Fruit fly (Drosophila melanogaster) whole organism, embryonic: ENCODE data around the gene CG33158.

Experiments
- ATbp ChIP-seq: fragments of 200-800 bp; sonication (Bioruptor generic); optimal IDR thresholded peaks from 2 replicates; lab custom pipeline; 2017; ENCODE audit warnings: missing biosample characterization, mild to moderate bottlenecking, missing genetic modification characterization, missing genetic modification reagents
- Awh ChIP-seq: fragments of 200-800 bp; sonication (Bioruptor generic); IDR thresholded peaks from 2 replicates; pipeline ENCODE4, ENCODE4 v1.3.6; 2022; ENCODE audit warnings: missing biosample characterization, missing genetic modification characterization
- Blimp-1 ChIP-seq: fragments of 200-800 bp; sonication (Bioruptor generic); optimal IDR thresholded peaks from 3 replicates; lab custom pipeline; 2018; ENCODE audit warnings: missing biosample characterization, missing genetic modification characterization, mild to moderate bottlenecking, moderate library complexity, missing genetic modification reagents
- CG10209 ChIP-seq: fragments of 200-800 bp; sonication (Bioruptor generic); optimal IDR thresholded peaks from 3 replicates; lab custom pipeline; 2017; ENCODE audit warnings: missing biosample characterization, mild to moderate bottlenecking, missing genetic modification characterization, missing genetic modification reagents
- CG10267 ChIP-seq: fragments of 200-800 bp; sonication (Bioruptor generic); optimal IDR thresholded peaks from 2 replicates; lab custom pipeline; 2018; ENCODE audit warnings: missing biosample characterization, mild to moderate bottlenecking, missing genetic modification characterization, moderate library complexity
- CG10274 ChIP-seq: fragments of 200-800 bp; sonication (Bioruptor generic); optimal IDR thresholded peaks from 3 replicates; lab custom pipeline; 2017; ENCODE audit warnings: missing biosample characterization, mild to moderate bottlenecking, missing genetic modification characterization
- CG10543 ChIP-seq: fragments of 200-800 bp; sonication (Bioruptor generic); optimal IDR thresholded peaks from 3 replicates; lab custom pipeline; 2017; ENCODE audit warnings: missing biosample characterization, mild to moderate bottlenecking, missing genetic modification characterization, moderate library complexity
- CG10979 ChIP-seq: fragments of 200-800 bp; sonication (Bioruptor generic); optimal IDR thresholded peaks from 2 replicates; lab custom pipeline; 2018; ENCODE audit warnings: missing biosample characterization, mild to moderate bottlenecking, missing genetic modification characterization, moderate library complexity
- CG11504 ChIP-seq: fragments of 200-800 bp; sonication (Bioruptor generic); optimal IDR thresholded peaks from 3 replicates; lab custom pipeline; 2019; ENCODE audit warnings: missing biosample characterization, mild to moderate bottlenecking, missing genetic modification characterization, moderate library complexity
- CG12391 ChIP-seq: fragments of 200-800 bp; sonication (Bioruptor generic); optimal IDR thresholded peaks from 3 replicates; lab custom pipeline; 2018; ENCODE audit warnings: missing biosample characterization, mild to moderate bottlenecking, missing genetic modification characterization, moderate library complexity
- CG12744 ChIP-seq: fragments of 200-800 bp; sonication (Bioruptor generic); optimal IDR thresholded peaks from 2 replicates; lab custom pipeline; 2016; ENCODE audit warnings: missing biosample characterization, missing genetic modification characterization
- CG14710 ChIP-seq: fragments of 200-800 bp; sonication (Bioruptor generic); optimal IDR thresholded peaks from 3 replicates; lab custom pipeline; 2019; ENCODE audit warnings: missing biosample characterization, mild to moderate bottlenecking, missing genetic modification characterization, moderate library complexity
- CG15269 ChIP-seq: fragments of 200-800 bp; sonication (Bioruptor generic); optimal IDR thresholded peaks from 2 replicates; lab custom pipeline; 2018; ENCODE audit warnings: missing biosample characterization, mild to moderate bottlenecking, missing genetic modification characterization, moderate library complexity
- CG1603 ChIP-seq: fragments of 200-800 bp; sonication (Bioruptor generic); optimal IDR thresholded peaks from 2 replicates; lab custom pipeline; 2019; ENCODE audit warnings: missing biosample characterization, mild to moderate bottlenecking, missing genetic modification characterization, moderate library complexity
- CG16813 ChIP-seq: fragments of 200-800 bp; sonication (Bioruptor generic); IDR thresholded peaks from 3 replicates; pipeline ENCODE4 v1.3.6; 2022; ENCODE audit warnings: missing biosample characterization, missing genetic modification characterization; ENCODE audit not compliant: partially characterized antibody
- CG17328 ChIP-seq: fragments of 200-800 bp; sonication (Bioruptor generic); IDR thresholded peaks from 2 replicates; pipeline ENCODE4 v1.3.6; 2022; ENCODE audit warnings: missing biosample characterization, missing genetic modification characterization
- CG17361 ChIP-seq: fragments of 200-800 bp; sonication (Bioruptor generic); IDR thresholded peaks from 3 replicates; pipeline ENCODE4 v1.3.6; 2022; ENCODE audit warnings: missing biosample characterization, missing genetic modification characterization
- CG18262 ChIP-seq: fragments of 200-800 bp; optimal IDR thresholded peaks from 3 replicates; lab custom pipeline; 2019; ENCODE audit warnings: missing biosample characterization, mild to moderate bottlenecking, missing genetic modification characterization, moderate library complexity
- CG2678 ChIP-seq: fragments of 200-800 bp; sonication (Bioruptor generic); optimal IDR thresholded peaks from 3 replicates; lab custom pipeline; 2019; ENCODE audit warnings: missing biosample characterization, mild to moderate bottlenecking, missing genetic modification characterization, moderate library complexity
- CG2712 ChIP-seq: fragments of 200-800 bp; optimal IDR thresholded peaks from 3 replicates; lab custom pipeline; 2019; ENCODE audit warnings: missing biosample characterization, mild to moderate bottlenecking, missing genetic modification characterization, moderate library complexity
- CG31365 ChIP-seq: fragments of 200-800 bp; sonication (Bioruptor generic); optimal IDR thresholded peaks from 2 replicates; lab custom pipeline; 2018; ENCODE audit warnings: missing biosample characterization, mild to moderate bottlenecking, missing genetic modification characterization
- CG3838 ChIP-seq: fragments of 200-800 bp; sonication (Bioruptor generic); optimal IDR thresholded peaks from 3 replicates; lab custom pipeline; 2016; ENCODE audit warnings: missing biosample characterization, missing genetic modification characterization
- CG7556 ChIP-seq: fragments of 200-800 bp; sonication (Bioruptor generic); optimal IDR thresholded peaks from 2 replicates; lab custom pipeline; 2017; ENCODE audit warnings: missing biosample characterization, mild to moderate bottlenecking, missing genetic modification characterization
- CG8388 ChIP-seq: fragments of 200-800 bp; sonication (Bioruptor generic); optimal IDR thresholded peaks from 2 replicates; lab custom pipeline; 2019; ENCODE audit warnings: missing biosample characterization, mild to moderate bottlenecking, missing genetic modification characterization, moderate library complexity
- CG9932 ChIP-seq: fragments of 200-800 bp; sonication (Bioruptor generic); IDR thresholded peaks from 2 replicates; pipeline ENCODE4 v1.3.6; 2022; ENCODE audit warnings: missing biosample characterization, missing genetic modification characterization
- CoRest ChIP-seq: fragments of 200-800 bp; sonication (Bioruptor generic); optimal IDR thresholded peaks from 3 replicates; lab custom pipeline; 2018; ENCODE audit warnings: missing biosample characterization, mild to moderate bottlenecking, missing genetic modification characterization, moderate library complexity
- Hr51 ChIP-seq, 2 experiments: fragments of 200-800 bp; sonication (Bioruptor generic); optimal IDR thresholded peaks; 2 replicates in 1 of 2; 3 replicates in 1 of 2; lab custom pipeline; 2016 to 2018; ENCODE audit warnings: missing biosample characterization in 2 of 2, missing genetic modification characterization in 2 of 2, mild to moderate bottlenecking in 1 of 2, moderate library complexity in 1 of 2
- NK7.1 ChIP-seq: fragments of 200-800 bp; sonication (Bioruptor generic); optimal IDR thresholded peaks from 3 replicates; lab custom pipeline; 2016; ENCODE audit warnings: missing biosample characterization, missing genetic modification characterization
- Nf-YB ChIP-seq: fragments of 200-800 bp; sonication (Bioruptor generic); optimal IDR thresholded peaks from 3 replicates; lab custom pipeline; 2019; ENCODE audit warnings: missing biosample characterization, mild to moderate bottlenecking, missing genetic modification characterization, moderate library complexity
- Oli ChIP-seq: fragments of 200-800 bp; sonication (Bioruptor generic); optimal IDR thresholded peaks from 2 replicates; lab custom pipeline; 2018; ENCODE audit warnings: missing biosample characterization, mild to moderate bottlenecking, missing genetic modification characterization, moderate library complexity
- PHDP ChIP-seq: fragments of 200-800 bp; sonication (Bioruptor generic); optimal IDR thresholded peaks from 3 replicates; lab custom pipeline; 2018; ENCODE audit warnings: missing biosample characterization, mild to moderate bottlenecking, missing genetic modification characterization, moderate library complexity
- Side ChIP-seq: fragments of 200-800 bp; sonication (Bioruptor generic); optimal IDR thresholded peaks from 2 replicates; lab custom pipeline; 2016; ENCODE audit warnings: missing biosample characterization, missing genetic modification characterization
- Sox100B ChIP-seq: fragments of 200-800 bp; sonication (Bioruptor generic); optimal IDR thresholded peaks from 3 replicates; lab custom pipeline; 2018; ENCODE audit warnings: missing biosample characterization, mild to moderate bottlenecking, missing genetic modification characterization
- Sox102F ChIP-seq: fragments of 200-800 bp; sonication (Bioruptor generic); optimal IDR thresholded peaks from 2 replicates; lab custom pipeline; 2018; ENCODE audit warnings: missing biosample characterization, mild to moderate bottlenecking, missing genetic modification characterization, moderate library complexity
- bsh ChIP-seq, 2 experiments: fragments of 200-800 bp; sonication (Bioruptor generic); optimal IDR thresholded peaks; 2 replicates each; lab custom pipeline; 2017 to 2018; ENCODE audit warnings: mild to moderate bottlenecking in 2 of 2, missing biosample characterization in 2 of 2, missing genetic modification characterization in 2 of 2, moderate library complexity in 1 of 2
- dmrt11E ChIP-seq: fragments of 200-800 bp; sonication (Bioruptor generic); optimal IDR thresholded peaks from 3 replicates; lab custom pipeline; 2018; ENCODE audit warnings: missing biosample characterization, mild to moderate bottlenecking, missing genetic modification characterization, moderate library complexity
- dmrt99B ChIP-seq: fragments of 200-800 bp; sonication (Bioruptor generic); optimal IDR thresholded peaks from 2 replicates; lab custom pipeline; 2018; ENCODE audit warnings: missing biosample characterization, mild to moderate bottlenecking, missing genetic modification characterization, moderate library complexity
- fd96Cb ChIP-seq: fragments of 200-800 bp; sonication (Bioruptor generic); optimal IDR thresholded peaks from 2 replicates; lab custom pipeline; 2018; ENCODE audit warnings: missing biosample characterization, mild to moderate bottlenecking, missing genetic modification characterization, moderate library complexity
- gce ChIP-seq: fragments of 200-800 bp; sonication (Bioruptor generic); IDR thresholded peaks from 3 replicates; pipeline ENCODE4 v1.3.6; 2022; ENCODE audit warnings: missing biosample characterization, missing genetic modification characterization
- gsb-n ChIP-seq: fragments of 200-800 bp; sonication (Bioruptor generic); optimal IDR thresholded peaks from 3 replicates; lab custom pipeline; 2018; ENCODE audit warnings: missing biosample characterization, mild to moderate bottlenecking, missing genetic modification characterization
- hkb ChIP-seq, 2 experiments: fragments of 200-800 bp in 1 of 2; fragments of >200 bp in 1 of 2; sonication (Bioruptor generic) in 1 of 2; IDR thresholded peaks in 1 of 2; optimal IDR thresholded peaks in 1 of 2; 2 replicates each; pipeline versions ENCODE4 v1.3.6 to Lab custom; 2017 to 2022; ENCODE audit warnings: missing biosample characterization in 1 of 2, missing genetic modification characterization in 1 of 2
- lab ChIP-seq: fragments of 200-800 bp; sonication (Bioruptor generic); optimal IDR thresholded peaks from 3 replicates; lab custom pipeline; 2017; ENCODE audit warnings: missing biosample characterization, missing genetic modification characterization, mild to moderate bottlenecking, moderate library complexity, missing genetic modification reagents
- lola ChIP-seq, 3 experiments: fragments of >200 bp in 2 of 3; fragments of 200-800 bp in 1 of 3; sonication (Bioruptor generic) in 1 of 3; optimal IDR thresholded peaks; 2 replicates each; lab custom pipeline; 2017 to 2019; ENCODE audit warnings: missing biosample characterization in 3 of 3, missing genetic modification characterization in 3 of 3, mild to moderate bottlenecking in 1 of 3, moderate library complexity in 1 of 3
- row ChIP-seq: fragments of 200-800 bp; sonication (Bioruptor generic); IDR thresholded peaks from 3 replicates; pipeline ENCODE4 v1.3.6; 2022; ENCODE audit warnings: missing biosample characterization, missing genetic modification characterization
- sd ChIP-seq: fragments of 200-800 bp; sonication (Bioruptor generic); optimal IDR thresholded peaks from 3 replicates; lab custom pipeline; 2018; ENCODE audit warnings: missing biosample characterization, mild to moderate bottlenecking, missing genetic modification characterization, moderate library complexity
- sisA ChIP-seq: fragments of 200-800 bp; sonication (Bioruptor generic); IDR thresholded peaks from 2 replicates; pipeline ENCODE4 v1.3.6; 2022; ENCODE audit warnings: missing biosample characterization, missing genetic modification characterization
- slbo ChIP-seq: fragments of 200-800 bp; sonication (Bioruptor generic); IDR thresholded peaks from 2 replicates; pipeline ENCODE4 v1.3.6; 2022; ENCODE audit warnings: missing biosample characterization, missing genetic modification characterization
- trem ChIP-seq: fragments of 200-800 bp; optimal IDR thresholded peaks from 3 replicates; lab custom pipeline; 2019; ENCODE audit warnings: missing biosample characterization, mild to moderate bottlenecking, missing genetic modification characterization, moderate library complexity

The CG33158 gene

dm6 chr3L:16474130-16474529, 54.7 kb downstream of the CG33158 start (continued):
- TF ChIP-seq CG12391 (tag; lab: Kevin White, UChicago) (peak; percentile 7), CG1603 (tag; lab: Kevin White, UChicago) (peak; percentile 6), Hr51 (GFP tag; optimal IDR thresholded peaks at IDR 0.05; lab: Kevin White, UChicago) (peak in 1 of 2 experiments; percentile 30), Sox100B (GFP tag; lab: Kevin White, UChicago) (peak; percentile 5), CG10209 (peak; percentile 17), CG10543 (no peak), CG17328 (GFP tag; lab: Robert Waterston, UW) (no peak), sisA (GFP tag; lab: Robert Waterston, UW) (peak; percentile 26; the same call in 1 of the 2 replicates), CG17361 (GFP tag; lab: Robert Waterston, UW) (peak; percentile 55; the same call in 1 of the 3 replicates), Nf-YB (no peak), trem (no peak), Side (GFP tag; lab: Kevin White, UChicago) (no peak), CG7556 (GFP tag; lab: Kevin White, UChicago) (peak; percentile 49), CG11504 (tag; lab: Kevin White, UChicago) (peak; percentile 58), Sox102F (GFP tag; lab: Kevin White, UChicago) (peak; percentile 50), CG3838 (GFP tag; lab: Kevin White, UChicago) (no peak), CG2712 (tag; lab: Kevin White, UChicago) (peak; percentile 27), CG12744 (GFP tag; lab: Kevin White, UChicago) (no peak), CG10274 (no peak), CG10267 (peak; percentile 19), dmrt11E (tag; lab: Kevin White, UChicago) (peak; percentile 10), gce (no peak), CG8388 (GFP tag; lab: Kevin White, UChicago) (peak; percentile 45), CG16813 (GFP tag; lab: Robert Waterston, UW) (no peak), Oli (tag; lab: Kevin White, UChicago) (peak; percentile 20), NK7.1 (no peak), PHDP (tag; lab: Kevin White, UChicago) (peak; percentile 30), lola (GFP tag; optimal IDR thresholded peaks at IDR 0.05; lab: Kevin White, UChicago) (peak in 1 of 3 experiments; percentile 11), dmrt99B (peak; percentile 59), CG9932 (GFP tag; lab: Robert Waterston, UW) (no peak), fd96Cb (tag; lab: Kevin White, UChicago) (peak; percentile 26), lab (peak; percentile 32), CG14710 (tag; lab: Kevin White, UChicago) (peak; percentile 12), Blimp-1 (peak; percentile 53), CG10979 (tag; lab: Kevin White, UChicago) (peak; percentile 36), Awh (GFP tag; lab: Robert Waterston, UW) (no peak), ATbp (GFP tag; lab: Kevin White, UChicago) (peak; percentile 29), CG15269 (tag; lab: Kevin White, UChicago) (peak; percentile 17), gsb-n (tag; lab: Kevin White, UChicago) (peak; percentile 2), CG18262 (peak; percentile 9), CoRest (tag; lab: Kevin White, UChicago) (peak; percentile 18), sd (peak; percentile 74), slbo (GFP tag; lab: Robert Waterston, UW) (0 out of 2 replicates have a peak, but pooled peaks have one; percentile 19), bsh (GFP tag; optimal IDR thresholded peaks at IDR 0.05; lab: Kevin White, UChicago) (peak in 1 of 2 experiments; percentile 45), CG31365 (tag; lab: Kevin White, UChicago) (no peak), hkb (optimal IDR thresholded peaks at IDR 0.05; lab: Kevin White, UChicago) (no peak), hkb (GFP tag; IDR thresholded peaks at IDR 0.05; lab: Robert Waterston, UW) (0 out of 2 replicates have a peak, but pooled peaks have one; percentile 19), row (GFP tag; lab: Robert Waterston, UW) (peak; percentile 40), CG2678 (tag; lab: Kevin White, UChicago) (peak; percentile 19)
